Worm (Caenorhabditis elegans): ENCODE measurements around the gene gpx-7.

gpx-7 gene

ce11 chrX:7823108-7823704 is 23.6 kb upstream of the gpx-7 start, which contains the start of gene eef-1A.2 (continued):
- TF ChIP-seq aly-2 (tag; optimal IDR thresholded peaks at IDR 0.05) (peak; percentile 76), mdl-1 (tag; optimal IDR thresholded peaks at IDR 0.05) (peak; percentile 72 to 98), nhr-71 (tag; optimal IDR thresholded peaks at IDR 0.05) (peak; percentile 98), lin-35 (GFP tag; optimal IDR thresholded peaks at IDR 0.05) (peak; percentile 82 to 92), ama-1 (optimal IDR thresholded peaks at IDR 0.05) (peak; percentile 74), ztf-11 (tag; optimal IDR thresholded peaks at IDR 0.05) (peak in 1 of 2 experiments; percentile 80), unc-130 (tag; optimal IDR thresholded peaks at IDR 0.05) (peak; percentile 83), nhr-12 (tag; optimal IDR thresholded peaks at IDR 0.05) (no peak), fos-1 (tag; optimal IDR thresholded peaks at IDR 0.05) (peak; percentile 96), unc-98 (GFP tag; IDR thresholded peaks at IDR 0.05) (peak; percentile 61; the same call in 1 of the 2 replicates), ceh-88 (GFP tag; IDR thresholded peaks at IDR 0.05) (peak; percentile 77), swsn-7 (tag; optimal IDR thresholded peaks at IDR 0.05) (peak; percentile 96), snu-23 (GFP tag; optimal IDR thresholded peaks at IDR 0.05) (peak; percentile 97), C16A3.4 (tag; optimal IDR thresholded peaks at IDR 0.05) (peak; percentile 89)

ce11 chrX:7817555-7817954 is 18.0 kb upstream of the gpx-7 start:
- TF ChIP-seq skn-1 (tag; optimal IDR thresholded peaks at IDR 0.05) (no peak), lin-14 (GFP tag; optimal IDR thresholded peaks at IDR 0.05) (peak; percentile 9)

DNA sequence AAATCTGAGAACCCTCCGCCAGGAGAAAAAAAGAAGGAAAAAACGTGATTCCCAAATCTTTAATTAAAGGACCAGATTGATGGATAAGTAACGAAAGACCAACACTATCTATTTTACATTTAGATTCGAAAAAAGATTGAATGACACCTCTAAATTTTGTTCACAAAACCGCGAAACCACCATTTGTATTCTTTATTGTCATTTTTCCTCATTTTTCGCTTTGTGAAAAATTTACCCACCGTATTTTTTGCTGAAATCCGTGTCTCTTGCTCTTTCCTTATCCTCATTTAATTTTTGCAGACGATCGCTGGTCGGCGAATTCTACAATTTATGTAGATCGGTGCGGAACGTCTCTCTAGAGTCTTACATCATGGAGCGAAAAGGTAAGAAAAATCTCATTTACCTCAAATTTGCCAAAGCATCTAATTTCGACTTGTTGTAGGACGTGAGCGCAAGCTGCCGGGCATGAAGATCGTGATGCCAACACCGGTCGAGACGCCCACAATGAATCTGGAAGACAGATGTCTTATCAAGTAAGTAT is 16.9 kb upstream of the gpx-7 start, which contains the start of the genes sek-1 and R03G5.6:
sek-1 (plus strand) TSS at position 301 of the 541 bp plus-strand sequence.
R03G5.6 (minus strand) TSS at position 491 of the 541 bp plus-strand sequence.
- TF ChIP-seq efl-3 (GFP tag; optimal IDR thresholded peaks at IDR 0.05) (no peak), jun-1 (tag; optimal IDR thresholded peaks at IDR 0.05) (no peak), ceh-90 (tag; optimal IDR thresholded peaks at IDR 0.05) (no peak), vab-15 (tag; optimal IDR thresholded peaks at IDR 0.05) (no peak), pax-3 (tag; optimal IDR thresholded peaks at IDR 0.05) (no peak), ceh-82 (tag; optimal IDR thresholded peaks at IDR 0.05) (no peak), ceh-63 (GFP tag; optimal IDR thresholded peaks at IDR 0.05) (no peak), nhr-84 (tag; optimal IDR thresholded peaks at IDR 0.05) (no peak), snu-23 (GFP tag; optimal IDR thresholded peaks at IDR 0.05) (no peak), fkh-8 (tag; optimal IDR thresholded peaks at IDR 0.05) (no peak), nhr-19 (GFP tag; conservative IDR thresholded peaks at IDR 0.05) (no peak), irx-1 (tag; optimal IDR thresholded peaks at IDR 0.05) (no peak)

ce11 chrX:7815230-7815629 is 15.7 kb upstream of the gpx-7 start:
- TF ChIP-seq hlh-4 (tag; optimal IDR thresholded peaks at IDR 0.05): no peak
- TF ChIP-seq lin-39 (tag; optimal IDR thresholded peaks at IDR 0.05): no peak
- no peak for TF ChIP-seq nhr-71 (tag; optimal IDR thresholded peaks at IDR 0.05)
- TF ChIP-seq nhr-77 (tag; optimal IDR thresholded peaks at IDR 0.05): no peak
- no peak for TF ChIP-seq grh-1 (GFP tag; IDR thresholded peaks at IDR 0.05)
- TF ChIP-seq snpc-4 (tag; optimal IDR thresholded peaks at IDR 0.05): no peak
- TF ChIP-seq lin-15B (tag; optimal IDR thresholded peaks at IDR 0.05): no peak
- no peak for TF ChIP-seq C04F5.9 (tag; optimal IDR thresholded peaks at IDR 0.05)
- peak in 1 of 6 experiments; percentile 1 for TF ChIP-seq elt-3 (tag; optimal IDR thresholded peaks at IDR 0.05)
- TF ChIP-seq blmp-1 (tag; optimal IDR thresholded peaks at IDR 0.05): no peak
- TF ChIP-seq aly-2 (tag; optimal IDR thresholded peaks at IDR 0.05): no peak
- TF ChIP-seq unc-62 (GFP tag; optimal IDR thresholded peaks at IDR 0.05): no peak
- TF ChIP-seq skn-1 (tag; optimal IDR thresholded peaks at IDR 0.05): peak; percentile 75
- TF ChIP-seq nhr-12 (tag; optimal IDR thresholded peaks at IDR 0.05): no peak
- TF ChIP-seq ztf-11 (tag; optimal IDR thresholded peaks at IDR 0.05): no peak
- no peak for TF ChIP-seq swsn-7 (tag; optimal IDR thresholded peaks at IDR 0.05)
- TF ChIP-seq lin-13 (GFP tag; optimal IDR thresholded peaks at IDR 0.05): no peak
- TF ChIP-seq egl-27 (tag; optimal IDR thresholded peaks at IDR 0.05): no peak
